Fruit fly (Drosophila melanogaster) whole organism, embryonic: Measurements from ENCODE around the gene Nazo.

ENCODE experiments used
- Abd-B ChIP-seq: fragments of 200-800 bp; sonication (Bioruptor generic); optimal IDR thresholded peaks from 2 replicates; lab custom pipeline; 2018; ENCODE audit warnings: missing biosample characterization, mild to moderate bottlenecking, missing genetic modification characterization, moderate library complexity
- Awh ChIP-seq: fragments of 200-800 bp; sonication (Bioruptor generic); IDR thresholded peaks from 2 replicates; pipeline ENCODE4, ENCODE4 v1.3.6; 2022; ENCODE audit warnings: missing biosample characterization, missing genetic modification characterization
- CG10654 ChIP-seq: fragments of 200-800 bp; sonication (Bioruptor generic); optimal IDR thresholded peaks from 2 replicates; lab custom pipeline; 2016; ENCODE audit warnings: missing biosample characterization, missing genetic modification characterization
- CG10979 ChIP-seq: fragments of 200-800 bp; sonication (Bioruptor generic); optimal IDR thresholded peaks from 2 replicates; lab custom pipeline; 2018; ENCODE audit warnings: missing biosample characterization, mild to moderate bottlenecking, missing genetic modification characterization, moderate library complexity
- CG11398 ChIP-seq: fragments of 200-800 bp; sonication (Bioruptor generic); optimal IDR thresholded peaks from 2 replicates; lab custom pipeline; 2016; ENCODE audit warnings: missing biosample characterization, missing genetic modification characterization
- CG13775 ChIP-seq: fragments of 200-800 bp; sonication (Bioruptor generic); optimal IDR thresholded peaks from 3 replicates; lab custom pipeline; 2017; ENCODE audit warnings: missing biosample characterization, mild to moderate bottlenecking, missing genetic modification characterization
- CG2116 ChIP-seq: fragments of 200-800 bp; sonication (Bioruptor generic); optimal IDR thresholded peaks from 3 replicates; lab custom pipeline; 2018; ENCODE audit warnings: missing biosample characterization, mild to moderate bottlenecking, missing genetic modification characterization
- CG3847 ChIP-seq: fragments of 200-800 bp; sonication (Bioruptor generic); IDR thresholded peaks from 2 replicates; pipeline ENCODE4 v1.3.6; 2022; ENCODE audit warnings: missing biosample characterization, missing genetic modification characterization
- CG4617 ChIP-seq: fragments of 200-800 bp; sonication (Bioruptor generic); optimal IDR thresholded peaks from 3 replicates; lab custom pipeline; 2016; ENCODE audit warnings: missing biosample characterization, missing genetic modification characterization, borderline replicate concordance
- CG6272 ChIP-seq: fragments of 200-800 bp; sonication (Bioruptor generic); IDR thresholded peaks from 2 replicates; pipeline ENCODE4 v1.3.6; 2022; ENCODE audit warnings: missing biosample characterization, missing genetic modification characterization
- CG6813 ChIP-seq: fragments of 200-800 bp; sonication (Bioruptor generic); optimal IDR thresholded peaks from 2 replicates; lab custom pipeline; 2017; ENCODE audit warnings: missing biosample characterization, missing genetic modification characterization, mild to moderate bottlenecking, moderate library complexity, missing genetic modification reagents
- CG7928 ChIP-seq: fragments of 200-800 bp; sonication (Bioruptor generic); optimal IDR thresholded peaks from 2 replicates; lab custom pipeline; 2017; ENCODE audit warnings: missing biosample characterization, mild to moderate bottlenecking, missing genetic modification characterization
- CG7987 ChIP-seq: fragments of 200-800 bp; sonication (Bioruptor generic); optimal IDR thresholded peaks from 2 replicates; lab custom pipeline; 2018; ENCODE audit warnings: missing biosample characterization, mild to moderate bottlenecking, missing genetic modification characterization, moderate library complexity
- CG8281 ChIP-seq: fragments of 200-800 bp; sonication (Bioruptor generic); optimal IDR thresholded peaks from 2 replicates; lab custom pipeline; 2018; ENCODE audit warnings: missing biosample characterization, mild to moderate bottlenecking, missing genetic modification characterization, moderate library complexity
- CG8290 ChIP-seq, 3 experiments: fragments of 200-800 bp; sonication (Bioruptor generic); optimal IDR thresholded peaks; 2 replicates each; lab custom pipeline; 2016 to 2019; ENCODE audit warnings: missing biosample characterization in 3 of 3, missing genetic modification characterization in 3 of 3, mild to moderate bottlenecking in 2 of 3, moderate library complexity in 1 of 3
- CG9609 ChIP-seq: fragments of 200-800 bp; sonication (Bioruptor generic); optimal IDR thresholded peaks from 3 replicates; lab custom pipeline; 2016; ENCODE audit warnings: missing biosample characterization, missing genetic modification characterization
- Dek ChIP-seq: fragments of 200-800 bp; sonication (Bioruptor generic); optimal IDR thresholded peaks from 3 replicates; lab custom pipeline; 2019; ENCODE audit warnings: missing biosample characterization, mild to moderate bottlenecking, missing genetic modification characterization, moderate library complexity
- Dip3 ChIP-seq: fragments of 200-800 bp; sonication (Bioruptor generic); optimal IDR thresholded peaks from 3 replicates; lab custom pipeline; 2016; ENCODE audit warnings: missing biosample characterization, missing genetic modification characterization
- Dll ChIP-seq: fragments of 200-800 bp; sonication (Bioruptor generic); IDR thresholded peaks from 4 replicates; pipeline ENCODE4 v1.3.6; 2022; ENCODE audit warnings: missing biosample characterization, missing genetic modification characterization; ENCODE audit not compliant: partially characterized antibody
- Drgx ChIP-seq: fragments of 200-800 bp; sonication (Bioruptor generic); IDR thresholded peaks from 2 replicates; pipeline ENCODE4 v1.3.6; 2022; ENCODE audit warnings: missing biosample characterization, missing genetic modification characterization
- Ets97D ChIP-seq: fragments of 200-800 bp; sonication (Bioruptor generic); optimal IDR thresholded peaks from 3 replicates; lab custom pipeline; 2016; ENCODE audit warnings: missing biosample characterization, missing genetic modification characterization
- GATAe ChIP-seq: fragments of 200-800 bp; sonication (Bioruptor generic); conservative IDR thresholded peaks from 2 replicates; pipeline ENCODE4 v1.3.6; 2022; ENCODE audit warnings: missing biosample characterization, missing genetic modification characterization
- Mad ChIP-seq: fragments of 200-800 bp; sonication (Bioruptor generic); optimal IDR thresholded peaks from 2 replicates; lab custom pipeline; 2016; ENCODE audit warnings: missing biosample characterization, missing genetic modification characterization
- Mes4 ChIP-seq: fragments of 200-800 bp; sonication (Bioruptor generic); optimal IDR thresholded peaks from 2 replicates; lab custom pipeline; 2016; ENCODE audit warnings: missing biosample characterization, missing genetic modification characterization
- Myb ChIP-seq: fragments of 200-800 bp; sonication (Bioruptor generic); optimal IDR thresholded peaks from 2 replicates; lab custom pipeline; 2016; ENCODE audit warnings: missing biosample characterization, missing genetic modification characterization
- Neu2 ChIP-seq: fragments of 200-800 bp; sonication (Bioruptor generic); optimal IDR thresholded peaks from 3 replicates; lab custom pipeline; 2016; ENCODE audit warnings: missing biosample characterization, missing genetic modification characterization, borderline replicate concordance
- Side ChIP-seq: fragments of 200-800 bp; sonication (Bioruptor generic); optimal IDR thresholded peaks from 2 replicates; lab custom pipeline; 2016; ENCODE audit warnings: missing biosample characterization, missing genetic modification characterization
- Sin3A ChIP-seq: fragments of >200 bp; optimal IDR thresholded peaks from 2 replicates; lab custom pipeline; 2018
- Usf ChIP-seq: fragments of 200-800 bp; sonication (Bioruptor generic); optimal IDR thresholded peaks from 2 replicates; lab custom pipeline; 2017; ENCODE audit warnings: missing genotype, missing biosample characterization, missing genetic modification characterization
- ato ChIP-seq: fragments of 200-800 bp; sonication (Bioruptor generic); IDR thresholded peaks from 2 replicates; pipeline ENCODE4 v1.3.6; 2022; ENCODE audit warnings: missing biosample characterization, missing genetic modification characterization; ENCODE audit not compliant: partially characterized antibody
- az2 ChIP-seq: fragments of 200-800 bp; sonication (Bioruptor generic); optimal IDR thresholded peaks from 3 replicates; lab custom pipeline; 2016; ENCODE audit warnings: missing biosample characterization, missing genetic modification characterization
- bbx ChIP-seq: fragments of 200-800 bp; sonication (Bioruptor generic); IDR thresholded peaks from 2 replicates; pipeline ENCODE4 v1.3.6; 2022; ENCODE audit warnings: missing biosample characterization, missing genetic modification characterization; ENCODE audit not compliant: partially characterized antibody
- chif ChIP-seq, 2 experiments: fragments of 200-800 bp; sonication (Bioruptor generic); optimal IDR thresholded peaks; 3 replicates each; lab custom pipeline; 2016; ENCODE audit warnings: missing biosample characterization in 2 of 2, missing genetic modification characterization in 2 of 2
- corto ChIP-seq: fragments of 200-800 bp; sonication (Bioruptor generic); optimal IDR thresholded peaks from 2 replicates; lab custom pipeline; 2016; ENCODE audit warnings: missing biosample characterization, mild to moderate bottlenecking, missing genetic modification characterization, moderate library complexity
- crp ChIP-seq, 2 experiments: fragments of 200-800 bp; sonication (Bioruptor generic); optimal IDR thresholded peaks; 2 replicates in 1 of 2; 3 replicates in 1 of 2; lab custom pipeline; 2017; ENCODE audit warnings: missing biosample characterization in 2 of 2, missing genetic modification characterization in 2 of 2, mild to moderate bottlenecking in 1 of 2, moderate library complexity in 1 of 2
- exex ChIP-seq: fragments of 200-800 bp; sonication (Bioruptor generic); optimal IDR thresholded peaks from 4 replicates; lab custom pipeline; 2018; ENCODE audit warnings: missing biosample characterization, mild to moderate bottlenecking, missing genetic modification characterization, moderate library complexity
- fd64A ChIP-seq: fragments of 200-800 bp; sonication (Bioruptor generic); optimal IDR thresholded peaks from 3 replicates; lab custom pipeline; 2018; ENCODE audit warnings: missing biosample characterization, mild to moderate bottlenecking, missing genetic modification characterization
- gsb ChIP-seq: fragments of 200-800 bp; sonication (Bioruptor generic); IDR thresholded peaks from 2 replicates; pipeline ENCODE4 v1.3.6; 2022; ENCODE audit warnings: missing biosample characterization, missing genetic modification characterization
- jing ChIP-seq: fragments of 200-800 bp; sonication (Bioruptor generic); optimal IDR thresholded peaks from 2 replicates; lab custom pipeline; 2018; ENCODE audit warnings: missing biosample characterization, mild to moderate bottlenecking, missing genetic modification characterization
- jumu ChIP-seq: fragments of 200-800 bp; sonication (Bioruptor generic); optimal IDR thresholded peaks from 3 replicates; lab custom pipeline; 2016; ENCODE audit warnings: missing biosample characterization, missing genetic modification characterization
- klu ChIP-seq: fragments of 200-800 bp; sonication (Bioruptor generic); IDR thresholded peaks from 2 replicates; pipeline ENCODE4 v1.3.6; 2022; ENCODE audit warnings: missing biosample characterization, missing genetic modification characterization
- pum ChIP-seq: fragments of 200-800 bp; sonication (Bioruptor generic); optimal IDR thresholded peaks from 2 replicates; lab custom pipeline; 2016; ENCODE audit warnings: missing biosample characterization, missing genetic modification characterization
- ranshi ChIP-seq: fragments of 200-800 bp; sonication (Bioruptor generic); IDR thresholded peaks from 2 replicates; pipeline ENCODE4 v1.3.6; 2022; ENCODE audit warnings: missing biosample characterization, missing genetic modification characterization
- sim ChIP-seq: fragments of 200-800 bp; sonication (Bioruptor generic); IDR thresholded peaks from 2 replicates; pipeline ENCODE4 v1.3.6; 2022; ENCODE audit warnings: missing biosample characterization, missing genetic modification characterization
- sima ChIP-seq: fragments of 200-800 bp; sonication (Bioruptor generic); optimal IDR thresholded peaks from 2 replicates; lab custom pipeline; 2016; ENCODE audit warnings: missing biosample characterization, missing genetic modification characterization
- trem ChIP-seq: fragments of 200-800 bp; optimal IDR thresholded peaks from 3 replicates; lab custom pipeline; 2019; ENCODE audit warnings: missing biosample characterization, mild to moderate bottlenecking, missing genetic modification characterization, moderate library complexity
- vfl ChIP-seq: fragments of 200-800 bp; sonication (Bioruptor generic); optimal IDR thresholded peaks from 2 replicates; lab custom pipeline; 2016; ENCODE audit warnings: missing biosample characterization, missing genetic modification characterization
- wek ChIP-seq: fragments of 200-800 bp; sonication (Bioruptor generic); optimal IDR thresholded peaks from 3 replicates; lab custom pipeline; 2018; ENCODE audit warnings: missing biosample characterization, mild to moderate bottlenecking, missing genetic modification characterization, moderate library complexity

Gene Nazo

dm6 chr3R:8300928-8301752 lies 13.5 kb downstream of the Nazo start, which contains the start of the genes CG9626 and mRpL1 (continued):
- no peak for TF ChIP-seq wek (GFP tag; lab: Kevin White, UChicago)
- TF ChIP-seq Myb (GFP tag; lab: Kevin White, UChicago), result peak; percentile 99
- no peak for TF ChIP-seq Side (GFP tag; lab: Kevin White, UChicago)
- peak; percentile 78 for TF ChIP-seq Abd-B (GFP tag; lab: Kevin White, UChicago)
- peak; percentile 21 for TF ChIP-seq jumu (GFP tag; lab: Kevin White, UChicago)
- TF ChIP-seq Usf (GFP tag; lab: Kevin White, UChicago), result no peak
- TF ChIP-seq CG4617 (GFP tag; lab: Kevin White, UChicago), result peak; percentile 92
- TF ChIP-seq Ets97D (GFP tag; lab: Kevin White, UChicago), result peak; percentile 80
- TF ChIP-seq CG7928, result peak; percentile 19
- peak; percentile 47 for TF ChIP-seq bbx (GFP tag; lab: Robert Waterston, UW)
- no peak for TF ChIP-seq CG10654 (GFP tag; lab: Kevin White, UChicago)
- TF ChIP-seq chif (GFP tag; optimal IDR thresholded peaks at IDR 0.05; lab: Kevin White, UChicago), result peak in 1 of 2 experiments; percentile 29
- TF ChIP-seq CG3847 (GFP tag; lab: Robert Waterston, UW), result peak; percentile 43
- TF ChIP-seq pum (GFP tag; lab: Kevin White, UChicago), result peak; percentile 1
- TF ChIP-seq Neu2 (GFP tag; lab: Kevin White, UChicago), result no peak
- TF ChIP-seq Mes4 (GFP tag; lab: Kevin White, UChicago), result no peak
- TF ChIP-seq corto (GFP tag; lab: Kevin White, UChicago), result no peak
- TF ChIP-seq trem (tag; lab: Kevin White, UChicago), result peak; percentile 100
- TF ChIP-seq fd64A (GFP tag; lab: Kevin White, UChicago), result no peak
- TF ChIP-seq exex (tag; lab: Kevin White, UChicago), result no peak
- no peak for TF ChIP-seq Awh (GFP tag; lab: Robert Waterston, UW)
- no peak for TF ChIP-seq CG11398 (GFP tag; lab: Kevin White, UChicago)
- peak; percentile 24 for TF ChIP-seq Dek (tag; lab: Kevin White, UChicago)
- TF ChIP-seq Mad (GFP tag; lab: Kevin White, UChicago), result peak; percentile 15
- TF ChIP-seq CG6272 (GFP tag; lab: Robert Waterston, UW), result no peak
- TF ChIP-seq CG8281 (tag; lab: Kevin White, UChicago), result peak; percentile 75
- no peak for TF ChIP-seq klu (GFP tag; lab: Robert Waterston, UW)
- no peak for TF ChIP-seq CG7987 (GFP tag; lab: Kevin White, UChicago)
- TF ChIP-seq az2 (GFP tag; lab: Kevin White, UChicago), result no peak
- TF ChIP-seq CG6813 (GFP tag; lab: Kevin White, UChicago), result no peak
- peak; percentile 43 for TF ChIP-seq vfl
- no peak for TF ChIP-seq Dip3 (GFP tag; lab: Kevin White, UChicago)
- peak; percentile 2 for TF ChIP-seq CG8290 (GFP tag; optimal IDR thresholded peaks at IDR 0.05; lab: Kevin White, UChicago)
- peak in 1 of 2 experiments; percentile 79 for TF ChIP-seq CG8290 (tag; optimal IDR thresholded peaks at IDR 0.05; lab: Kevin White, UChicago)
- TF ChIP-seq CG2116 (GFP tag; lab: Kevin White, UChicago), result peak; percentile 71
- TF ChIP-seq sima (GFP tag; lab: Kevin White, UChicago), result no peak
- peak; percentile 70 for TF ChIP-seq ato (GFP tag; lab: Robert Waterston, UW)
- TF ChIP-seq Dll (GFP tag; lab: Robert Waterston, UW), result 0 out of 4 replicates have a peak, but pooled peaks have one; percentile 13
- TF ChIP-seq crp (GFP tag; optimal IDR thresholded peaks at IDR 0.05; lab: Kevin White, UChicago), result peak in 1 of 2 experiments; percentile 16
- peak; percentile 10 for TF ChIP-seq CG9609 (GFP tag; lab: Kevin White, UChicago)
- TF ChIP-seq Sin3A (lab: Kevin White, UChicago), result peak; percentile 49
- no peak for TF ChIP-seq CG13775 (GFP tag; lab: Kevin White, UChicago)
- no peak for TF ChIP-seq Drgx (GFP tag; lab: Robert Waterston, UW)
- TF ChIP-seq CG10979 (tag; lab: Kevin White, UChicago), result peak; percentile 3
- no peak for TF ChIP-seq jing (GFP tag; lab: Kevin White, UChicago)
- TF ChIP-seq ranshi (GFP tag; lab: Robert Waterston, UW), result 0 out of 2 replicates have a peak, but pooled peaks have one; percentile 35
- no peak for TF ChIP-seq gsb
- TF ChIP-seq GATAe, result peak; percentile 70; the same call in 1 of the 2 replicates
- no peak for TF ChIP-seq sim (GFP tag; lab: Robert Waterston, UW)
